Worm (Caenorhabditis elegans) whole organism, young adult: ENCODE measurements around the gene C44H4.8.

Experiments
- F33H1.4 ChIP-seq: fragments of 200-800 bp; sonication (Bioruptor generic); IDR thresholded peaks from 2 replicates; pipeline ENCODE4 v1.3.6; 2022; ENCODE audit warnings: missing genetic modification reagents, missing genetic modification characterization, missing compliant biosample characterization
- Y53G8AR.9 ChIP-seq: fragments of 200-800 bp; sonication (Bioruptor generic); conservative IDR thresholded peaks from 2 replicates; pipeline ENCODE4 v1.3.6; 2022; ENCODE audit warnings: missing genetic modification reagents, missing genetic modification characterization, missing compliant biosample characterization
- ama-1 ChIP-seq, 3 experiments: fragments of 150-350 bp in 1 of 3; sonication (generic microtip) in 2 of 3; optimal IDR thresholded peaks; 2 replicates each; lab custom pipeline; 2014 to 2018; ENCODE audit warnings: missing biosample characterization in 2 of 3, missing genetic modification characterization in 2 of 3, missing genetic modification reagents in 2 of 3
- efl-1 ChIP-seq: fragments of 150-350 bp; optimal IDR thresholded peaks from 2 replicates; lab custom pipeline; 2014; ENCODE audit warnings: missing biosample characterization, missing genetic modification reagents, missing genetic modification characterization
- hmg-20 ChIP-seq: fragments of 200-800 bp; sonication (Bioruptor generic); IDR thresholded peaks from 2 replicates; pipeline ENCODE4 v1.3.6; 2022; ENCODE audit warnings: missing genetic modification reagents, missing genetic modification characterization, missing compliant biosample characterization
- madf-10 ChIP-seq: sonication (generic microtip); optimal IDR thresholded peaks from 2 replicates; lab custom pipeline; 2016; ENCODE audit warnings: mild to moderate bottlenecking, missing genetic modification characterization, missing compliant biosample characterization
- pha-4 ChIP-seq: fragments of 150-350 bp; sonication (generic microtip); optimal IDR thresholded peaks from 2 replicates; lab custom pipeline; 2014; ENCODE audit warnings: missing biosample characterization, missing genetic modification reagents, missing genetic modification characterization
- snpc-4 ChIP-seq, 5 experiments: fragments of 150-350 bp in 1 of 5; sonication (generic microtip) in 4 of 5; optimal IDR thresholded peaks; 2 replicates each; lab custom pipeline; 2014 to 2018; ENCODE audit warnings: missing genetic modification characterization in 5 of 5, missing biosample characterization in 3 of 5, antibody characterized with exemption in 2 of 5, mild to moderate bottlenecking in 2 of 5, missing compliant biosample characterization in 2 of 5, missing genotype in 2 of 5, moderate library complexity in 2 of 5, missing genetic modification reagents in 1 of 5
- unc-62 ChIP-seq: fragments of 150-350 bp; optimal IDR thresholded peaks from 2 replicates; lab custom pipeline; 2014; ENCODE audit warnings: missing biosample characterization, missing genetic modification reagents, missing genetic modification characterization
- ztf-3 ChIP-seq: fragments of 200-800 bp; sonication (Bioruptor generic); optimal IDR thresholded peaks from 2 replicates; lab custom pipeline; 2018; ENCODE audit warnings: mild to moderate bottlenecking, missing genetic modification characterization, missing compliant biosample characterization

DNA sequence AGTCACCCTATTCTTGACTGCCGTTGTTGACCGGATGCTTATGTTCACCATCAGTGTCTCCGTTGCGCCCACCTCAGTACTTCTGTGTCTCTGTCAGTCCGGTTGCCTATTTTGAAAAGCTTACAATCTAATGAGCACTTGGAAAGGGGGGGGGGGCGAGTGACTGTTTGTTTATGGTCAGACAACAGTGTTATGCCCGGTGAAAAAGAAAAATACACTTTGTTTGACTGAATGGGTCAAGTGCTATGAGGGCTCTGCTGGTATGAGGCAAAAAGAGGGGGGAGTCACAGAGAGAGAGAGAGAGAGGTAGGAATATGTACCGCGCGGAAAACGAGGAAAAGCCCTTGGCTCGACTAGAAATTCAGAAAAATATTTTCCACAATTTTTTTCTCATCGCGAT is 23.6 kb upstream of the C44H4.8 start:
- TF ChIP-seq pha-4 (no peak), F33H1.4 (GFP tag; lab: Robert Waterston, UW) (no peak), snpc-4 (GFP tag; optimal IDR thresholded peaks at IDR 0.05; lab: Kevin White, UChicago) (no peak), snpc-4 (tag; optimal IDR thresholded peaks at IDR 0.05; lab: Kevin White, UChicago) (no peak), ama-1 (optimal IDR thresholded peaks at IDR 0.05; lab: Kevin White, UChicago) (no peak), ama-1 (GFP tag; optimal IDR thresholded peaks at IDR 0.05; lab: Kevin White, UChicago) (no peak), madf-10 (tag; lab: Kevin White, UChicago) (no peak), Y53G8AR.9 (GFP tag; lab: Robert Waterston, UW) (no peak), hmg-20 (GFP tag; lab: Robert Waterston, UW) (no peak), unc-62 (no peak), ztf-3 (GFP tag; lab: Kevin White, UChicago) (no peak), efl-1 (GFP tag; lab: Kevin White, UChicago) (no peak)
